Worm (Caenorhabditis elegans): ENCODE data around the gene micu-1.

micu-1 gene

ce11 chrIV:13318773-13319172 is 21.0 kb downstream of the micu-1 start:
- TF ChIP-seq ceh-83 (GFP tag; optimal IDR thresholded peaks at IDR 0.05) (no peak), flh-1 (GFP tag; optimal IDR thresholded peaks at IDR 0.05) (no peak), snpc-4 (tag; optimal IDR thresholded peaks at IDR 0.05) (no peak), ham-2 (GFP tag; optimal IDR thresholded peaks at IDR 0.05) (no peak), mep-1 (tag; optimal IDR thresholded peaks at IDR 0.05) (no peak), ceh-39 (tag; optimal IDR thresholded peaks at IDR 0.05) (no peak), elt-3 (tag; optimal IDR thresholded peaks at IDR 0.05) (no peak), nhr-237 (tag; optimal IDR thresholded peaks at IDR 0.05) (no peak), lin-32 (GFP tag; optimal IDR thresholded peaks at IDR 0.05) (no peak), zip-8 (tag; optimal IDR thresholded peaks at IDR 0.05) (no peak), M03D4.4 (tag; optimal IDR thresholded peaks at IDR 0.05) (no peak), blmp-1 (tag; optimal IDR thresholded peaks at IDR 0.05) (no peak), ces-1 (GFP tag; optimal IDR thresholded peaks at IDR 0.05) (no peak)

- TF ChIP-seq nhr-76 (tag; optimal IDR thresholded peaks at IDR 0.05): no peak
- no peak for TF ChIP-seq unc-62 (GFP tag; optimal IDR thresholded peaks at IDR 0.05)
- no peak for TF ChIP-seq tbx-8 (GFP tag; optimal IDR thresholded peaks at IDR 0.05)
- TF ChIP-seq M03D4.4 (tag; optimal IDR thresholded peaks at IDR 0.05): no peak
- no peak for TF ChIP-seq mab-5 (tag; optimal IDR thresholded peaks at IDR 0.05)
- no peak for TF ChIP-seq mep-1 (tag; optimal IDR thresholded peaks at IDR 0.05)
- TF ChIP-seq hlh-1 (tag; optimal IDR thresholded peaks at IDR 0.05): no peak
- no peak for TF ChIP-seq bed-3 (GFP tag; optimal IDR thresholded peaks at IDR 0.05)
- TF ChIP-seq elt-3 (tag; optimal IDR thresholded peaks at IDR 0.05): no peak
- no peak for TF ChIP-seq sem-2 (GFP tag; optimal IDR thresholded peaks at IDR 0.05)
- no peak for TF ChIP-seq ham-2 (GFP tag; optimal IDR thresholded peaks at IDR 0.05)
- TF ChIP-seq pha-4 (tag; optimal IDR thresholded peaks at IDR 0.05): no peak
- no peak for TF ChIP-seq ces-1 (GFP tag; optimal IDR thresholded peaks at IDR 0.05)
- no peak for TF ChIP-seq blmp-1 (tag; optimal IDR thresholded peaks at IDR 0.05)
- no peak for TF ChIP-seq unc-120 (tag; optimal IDR thresholded peaks at IDR 0.05; ENCODE audit: poor library complexity, severe bottlenecking)
- no peak for TF ChIP-seq ceh-43 (GFP tag; optimal IDR thresholded peaks at IDR 0.05)
- TF ChIP-seq cnd-1 (tag; optimal IDR thresholded peaks at IDR 0.05): no peak
- no peak for TF ChIP-seq nhr-28 (tag; optimal IDR thresholded peaks at IDR 0.05)
- no peak for TF ChIP-seq snpc-4 (tag; optimal IDR thresholded peaks at IDR 0.05)
These were observed 22.3 kb downstream of the micu-1 start for ce11 chrIV:13319886-13320650.

DNA sequence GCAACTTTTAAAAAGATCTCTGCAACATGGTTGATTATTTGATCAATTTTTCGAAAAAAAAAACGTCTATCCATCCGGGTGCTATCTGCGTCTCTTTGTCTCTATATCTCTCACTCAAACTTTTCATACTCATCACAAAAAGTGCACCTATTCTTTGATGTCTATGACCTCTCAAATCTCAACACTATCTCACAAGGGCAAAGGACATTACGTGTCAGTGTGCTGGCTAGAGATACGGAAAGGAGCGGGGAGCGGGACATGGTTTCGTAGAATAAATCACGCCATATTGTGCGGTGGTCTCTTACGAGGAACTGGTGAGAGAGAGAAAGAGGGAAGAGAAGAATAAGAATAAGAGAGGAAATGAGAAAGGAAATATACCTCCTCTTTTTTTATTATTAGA is 24.7 kb downstream of the micu-1 start:
- TF ChIP-seq flh-1 (GFP tag; optimal IDR thresholded peaks at IDR 0.05): no peak
- TF ChIP-seq ztf-11 (tag; optimal IDR thresholded peaks at IDR 0.05): no peak

DNA sequence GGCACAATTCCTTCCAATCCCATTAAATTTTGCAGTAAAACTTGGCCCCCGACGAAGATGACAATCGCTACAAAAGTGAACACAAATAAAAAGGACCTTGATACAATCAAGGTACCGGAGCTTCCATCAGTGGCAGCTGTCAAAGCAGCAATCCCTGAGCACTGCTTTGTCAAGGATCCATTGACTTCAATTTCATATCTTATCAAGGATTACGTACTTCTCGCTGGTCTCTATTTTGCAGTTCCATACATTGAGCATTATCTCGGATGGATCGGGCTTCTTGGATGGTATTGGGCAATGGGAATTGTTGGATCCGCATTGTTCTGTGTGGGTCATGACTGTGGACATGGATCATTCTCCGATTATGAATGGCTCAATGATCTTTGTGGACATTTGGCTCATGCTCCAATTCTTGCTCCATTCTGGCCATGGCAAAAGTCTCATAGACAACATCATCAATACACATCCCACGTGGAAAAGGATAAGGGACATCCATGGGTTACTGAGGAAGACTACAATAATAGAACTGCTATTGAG is 26.2 kb downstream of the micu-1 start, which contains the start of gene fat-2:
fat-2 (plus strand) TSS at position 51 of the 537 bp plus-strand sequence.
- TF ChIP-seq tbx-8 (GFP tag; optimal IDR thresholded peaks at IDR 0.05) (no peak), ham-2 (GFP tag; optimal IDR thresholded peaks at IDR 0.05) (no peak), ces-1 (GFP tag; optimal IDR thresholded peaks at IDR 0.05) (no peak), nhr-76 (tag; optimal IDR thresholded peaks at IDR 0.05) (no peak), nhr-12 (tag; optimal IDR thresholded peaks at IDR 0.05) (no peak), drap-1 (GFP tag; optimal IDR thresholded peaks at IDR 0.05) (no peak)

- TF ChIP-seq nhr-237 (tag; optimal IDR thresholded peaks at IDR 0.05): no peak
- TF ChIP-seq unc-62 (GFP tag; optimal IDR thresholded peaks at IDR 0.05): no peak
- TF ChIP-seq unc-39 (tag; optimal IDR thresholded peaks at IDR 0.05): no peak
- TF ChIP-seq lin-13 (tag; optimal IDR thresholded peaks at IDR 0.05): no peak
- no peak for TF ChIP-seq lin-32 (GFP tag; optimal IDR thresholded peaks at IDR 0.05)
- TF ChIP-seq mab-5 (tag; optimal IDR thresholded peaks at IDR 0.05): no peak
- TF ChIP-seq snpc-4 (tag; optimal IDR thresholded peaks at IDR 0.05): no peak
- TF ChIP-seq sem-2 (GFP tag; optimal IDR thresholded peaks at IDR 0.05): no peak
- no peak for TF ChIP-seq nhr-28 (tag; optimal IDR thresholded peaks at IDR 0.05)
- TF ChIP-seq bed-3 (GFP tag; optimal IDR thresholded peaks at IDR 0.05): no peak
- no peak for TF ChIP-seq tbx-8 (GFP tag; optimal IDR thresholded peaks at IDR 0.05)
- TF ChIP-seq drap-1 (GFP tag; optimal IDR thresholded peaks at IDR 0.05): no peak
These were observed 29.3 kb downstream of the micu-1 start for ce11 chrIV:13327064-13327463.
